Worm (Caenorhabditis elegans): ENCODE results near the gene T28D6.3.

T28D6.3 gene

ce11 chrIII:11389384-11389783 is 22.8 kb downstream of the T28D6.3 start:
- TF ChIP-seq sea-1 (GFP tag; conservative IDR thresholded peaks at IDR 0.05), result 0 out of 2 replicates have a peak, but pooled peaks have one; percentile 19
- no peak for TF ChIP-seq tbx-11 (GFP tag; IDR thresholded peaks at IDR 0.05)

- no peak for TF ChIP-seq ama-1 (optimal IDR thresholded peaks at IDR 0.05)
Measured at ce11 chrIII:11390832-11391231, 24.3 kb downstream of the T28D6.3 start.

- TF ChIP-seq hmbx-1 (tag; optimal IDR thresholded peaks at IDR 0.05), result no peak
- TF ChIP-seq F13C5.2 (tag; optimal IDR thresholded peaks at IDR 0.05), result no peak
- TF ChIP-seq ceh-13 (GFP tag; optimal IDR thresholded peaks at IDR 0.05), result no peak
- TF ChIP-seq ceh-36 (tag; optimal IDR thresholded peaks at IDR 0.05), result peak; percentile 20
- no peak for TF ChIP-seq ama-1 (optimal IDR thresholded peaks at IDR 0.05)
- TF ChIP-seq tbx-37 (GFP tag; conservative IDR thresholded peaks at IDR 0.05), result no peak
- TF ChIP-seq hnd-1 (tag; optimal IDR thresholded peaks at IDR 0.05), result no peak
Measured at ce11 chrIII:11391601-11392520, 25.3 kb downstream of the T28D6.3 start.

- no peak for TF ChIP-seq ama-1 (optimal IDR thresholded peaks at IDR 0.05)
- peak; percentile 90 for TF ChIP-seq ceh-36 (tag; optimal IDR thresholded peaks at IDR 0.05)
Measured at ce11 chrIII:11392740-11393139, 26.2 kb downstream of the T28D6.3 start.

ce11 chrIII:11393162-11393561 is 26.6 kb downstream of the T28D6.3 start, which contains the start of gene nlp-21:
Gene nlp-21, minus strand, starts transcription at chrIII:11393262.
- TF ChIP-seq ceh-13 (GFP tag; optimal IDR thresholded peaks at IDR 0.05) (no peak), tbx-37 (GFP tag; conservative IDR thresholded peaks at IDR 0.05) (no peak), hmbx-1 (tag; optimal IDR thresholded peaks at IDR 0.05) (no peak), flt-1 (GFP tag; IDR thresholded peaks at IDR 0.05) (no peak), aly-1 (tag; optimal IDR thresholded peaks at IDR 0.05) (no peak), F13C5.2 (tag; optimal IDR thresholded peaks at IDR 0.05) (no peak), ama-1 (optimal IDR thresholded peaks at IDR 0.05) (no peak)

ce11 chrIII:11397499-11397898 is 30.9 kb downstream of the T28D6.3 start, which contains the start of gene Y47D3B.3:
Gene Y47D3B.3, plus strand, starts transcription at chrIII:11397799.
- TF ChIP-seq scrt-1 (GFP tag; IDR thresholded peaks at IDR 0.05) (no peak), sea-1 (GFP tag; conservative IDR thresholded peaks at IDR 0.05) (no peak), tbx-11 (GFP tag; IDR thresholded peaks at IDR 0.05) (no peak), tbx-37 (GFP tag; conservative IDR thresholded peaks at IDR 0.05) (no peak), flt-1 (GFP tag; IDR thresholded peaks at IDR 0.05) (no peak), ceh-13 (GFP tag; optimal IDR thresholded peaks at IDR 0.05) (no peak), B0310.2 (tag; optimal IDR thresholded peaks at IDR 0.05) (no peak), hnd-1 (tag; optimal IDR thresholded peaks at IDR 0.05) (no peak), pes-1 (GFP tag; IDR thresholded peaks at IDR 0.05) (no peak), tra-4 (tag; optimal IDR thresholded peaks at IDR 0.05) (no peak), hmbx-1 (tag; optimal IDR thresholded peaks at IDR 0.05) (no peak), F13C5.2 (tag; optimal IDR thresholded peaks at IDR 0.05) (no peak), aly-1 (tag; optimal IDR thresholded peaks at IDR 0.05) (no peak), ets-7 (tag; optimal IDR thresholded peaks at IDR 0.05) (no peak), ama-1 (optimal IDR thresholded peaks at IDR 0.05) (no peak), hmg-4 (GFP tag; optimal IDR thresholded peaks at IDR 0.05) (no peak)

ce11 chrIII:11402717-11403116 is 36.1 kb downstream of the T28D6.3 start, which contains the start of gene Y47D3B.12:
Gene Y47D3B.12, plus strand, starts transcription at chrIII:11403017.
- no peak for TF ChIP-seq sea-1 (GFP tag; conservative IDR thresholded peaks at IDR 0.05)
- TF ChIP-seq tbx-37 (GFP tag; conservative IDR thresholded peaks at IDR 0.05), result no peak
- no peak for TF ChIP-seq ceh-36 (tag; optimal IDR thresholded peaks at IDR 0.05)
- no peak for TF ChIP-seq aly-1 (tag; optimal IDR thresholded peaks at IDR 0.05)
- TF ChIP-seq ceh-13 (GFP tag; optimal IDR thresholded peaks at IDR 0.05), result no peak
- TF ChIP-seq tbx-11 (GFP tag; IDR thresholded peaks at IDR 0.05), result no peak
- no peak for TF ChIP-seq F13C5.2 (tag; optimal IDR thresholded peaks at IDR 0.05)
- no peak for TF ChIP-seq hnd-1 (tag; optimal IDR thresholded peaks at IDR 0.05)
- TF ChIP-seq ama-1 (optimal IDR thresholded peaks at IDR 0.05), result no peak
- TF ChIP-seq flt-1 (GFP tag; IDR thresholded peaks at IDR 0.05), result no peak
- TF ChIP-seq hmbx-1 (tag; optimal IDR thresholded peaks at IDR 0.05), result no peak
- TF ChIP-seq hmg-4 (GFP tag; optimal IDR thresholded peaks at IDR 0.05), result no peak
- no peak for TF ChIP-seq pes-1 (GFP tag; IDR thresholded peaks at IDR 0.05)
- no peak for TF ChIP-seq B0310.2 (tag; optimal IDR thresholded peaks at IDR 0.05)
- no peak for TF ChIP-seq ets-7 (tag; optimal IDR thresholded peaks at IDR 0.05)
- no peak for TF ChIP-seq tra-4 (tag; optimal IDR thresholded peaks at IDR 0.05)

- TF ChIP-seq F13C5.2 (tag; optimal IDR thresholded peaks at IDR 0.05) (no peak), tbx-11 (GFP tag; IDR thresholded peaks at IDR 0.05) (no peak), hmbx-1 (tag; optimal IDR thresholded peaks at IDR 0.05) (no peak)
Measured at ce11 chrIII:11405049-11405448, 38.5 kb downstream of the T28D6.3 start, which contains the start of gene Y47D3B.4. Gene Y47D3B.4, plus strand, starts transcription at chrIII:11405349.

- no peak for TF ChIP-seq tbx-11 (GFP tag; IDR thresholded peaks at IDR 0.05)
- TF ChIP-seq pes-1 (GFP tag; IDR thresholded peaks at IDR 0.05), result no peak
- TF ChIP-seq ceh-13 (GFP tag; optimal IDR thresholded peaks at IDR 0.05), result no peak
- no peak for TF ChIP-seq B0310.2 (tag; optimal IDR thresholded peaks at IDR 0.05)
- no peak for TF ChIP-seq F13C5.2 (tag; optimal IDR thresholded peaks at IDR 0.05)
- no peak for TF ChIP-seq aly-1 (tag; optimal IDR thresholded peaks at IDR 0.05)
- no peak for TF ChIP-seq hmg-4 (GFP tag; optimal IDR thresholded peaks at IDR 0.05)
- no peak for TF ChIP-seq sea-1 (GFP tag; conservative IDR thresholded peaks at IDR 0.05)
- no peak for TF ChIP-seq tbx-37 (GFP tag; conservative IDR thresholded peaks at IDR 0.05)
- no peak for TF ChIP-seq hnd-1 (tag; optimal IDR thresholded peaks at IDR 0.05)
- TF ChIP-seq ets-7 (tag; optimal IDR thresholded peaks at IDR 0.05), result no peak
- no peak for TF ChIP-seq ceh-36 (tag; optimal IDR thresholded peaks at IDR 0.05)
- no peak for TF ChIP-seq tra-4 (tag; optimal IDR thresholded peaks at IDR 0.05)
- TF ChIP-seq flt-1 (GFP tag; IDR thresholded peaks at IDR 0.05), result no peak
- TF ChIP-seq scrt-1 (GFP tag; IDR thresholded peaks at IDR 0.05), result no peak
- TF ChIP-seq ama-1 (optimal IDR thresholded peaks at IDR 0.05), result no peak
- no peak for TF ChIP-seq hmbx-1 (tag; optimal IDR thresholded peaks at IDR 0.05)
Measured at ce11 chrIII:11410378-11410777, 43.8 kb downstream of the T28D6.3 start, which contains the start of gene twk-31. Gene twk-31, plus strand, starts transcription at chrIII:11410678.

All from whole organism, early embryonic.